Fruit fly (Drosophila melanogaster): ENCODE measurements around the gene Ldaf1.
A peak's percentile ranks its signal among the peaks of the same experiment; 100 is the strongest.

Ldaf1 gene

dm6 chrX:1880779-1881178 lies 20.9 kb downstream of the Ldaf1 start:
- TF ChIP-seq toe (GFP tag; optimal IDR thresholded peaks at IDR 0.05) (no peak), CG1620 (GFP tag; optimal IDR thresholded peaks at IDR 0.05) (no peak), cnc (optimal IDR thresholded peaks at IDR 0.05) (no peak), kay (GFP tag; ENCODE audit: borderline replicate concordance) (no peak), CG14711 (tag; optimal IDR thresholded peaks at IDR 0.05) (no peak)

dm6 chrX:1880139-1880556 lies 21.6 kb downstream of the Ldaf1 start, which contains the start of gene Coa8:
TSS of gene Coa8 (plus strand) at chrX:1880282.
- peak; percentile 83 for TF ChIP-seq pad (GFP tag; optimal IDR thresholded peaks at IDR 0.05)
- no peak for TF ChIP-seq kay (GFP tag; ENCODE audit: borderline replicate concordance)
- peak; percentile 43 for TF ChIP-seq CG14711 (tag; optimal IDR thresholded peaks at IDR 0.05)
- TF ChIP-seq Mnt (GFP tag; optimal IDR thresholded peaks at IDR 0.05): peak; percentile 67
- no peak for TF ChIP-seq CG7045 (GFP tag; optimal IDR thresholded peaks at IDR 0.05)
- peak; percentile 72 for TF ChIP-seq bab1 (GFP tag; optimal IDR thresholded peaks at IDR 0.05)
- no peak for TF ChIP-seq CG5204 (GFP tag; optimal IDR thresholded peaks at IDR 0.05)
- TF ChIP-seq Hr96 (GFP tag; optimal IDR thresholded peaks at IDR 0.05): peak; percentile 70
- peak; percentile 60 for TF ChIP-seq CG11617 (GFP tag; optimal IDR thresholded peaks at IDR 0.05)
- TF ChIP-seq cic (GFP tag; optimal IDR thresholded peaks at IDR 0.05): no peak
- TF ChIP-seq ovo (GFP tag; optimal IDR thresholded peaks at IDR 0.05): peak; percentile 73
- TF ChIP-seq CG7101 (tag; optimal IDR thresholded peaks at IDR 0.05): peak; percentile 78
- no peak for TF ChIP-seq cnc (optimal IDR thresholded peaks at IDR 0.05)
- peak; percentile 2 for TF ChIP-seq toe (GFP tag; optimal IDR thresholded peaks at IDR 0.05)
- TF ChIP-seq tj (GFP tag; optimal IDR thresholded peaks at IDR 0.05): peak; percentile 42
- peak; percentile 47 for TF ChIP-seq Crg-1 (GFP tag; optimal IDR thresholded peaks at IDR 0.05)
- peak; percentile 11 for TF ChIP-seq Clk (GFP tag; optimal IDR thresholded peaks at IDR 0.05)
- peak; percentile 29 for TF ChIP-seq CG12768 (GFP tag; optimal IDR thresholded peaks at IDR 0.05)
- TF ChIP-seq CG33017 (tag; optimal IDR thresholded peaks at IDR 0.05): peak; percentile 16
- peak; percentile 60 for TF ChIP-seq CG1620 (GFP tag; optimal IDR thresholded peaks at IDR 0.05)

dm6 chrX:1879606-1880110 lies 22.1 kb downstream of the Ldaf1 start, which contains the start of gene CG14818:
TSS of gene CG14818 (minus strand) at chrX:1879774.
- TF ChIP-seq ovo (GFP tag; optimal IDR thresholded peaks at IDR 0.05): peak; percentile 89
- TF ChIP-seq cic (GFP tag; optimal IDR thresholded peaks at IDR 0.05): no peak
- peak; percentile 47 for TF ChIP-seq CG14711 (tag; optimal IDR thresholded peaks at IDR 0.05)
- TF ChIP-seq CG5204 (GFP tag; optimal IDR thresholded peaks at IDR 0.05): no peak
- no peak for TF ChIP-seq CG7045 (GFP tag; optimal IDR thresholded peaks at IDR 0.05)
- TF ChIP-seq CG7101 (tag; optimal IDR thresholded peaks at IDR 0.05): peak; percentile 69
- TF ChIP-seq Mnt (GFP tag; optimal IDR thresholded peaks at IDR 0.05): peak; percentile 66
- peak; percentile 20 for TF ChIP-seq Clk (GFP tag; optimal IDR thresholded peaks at IDR 0.05)
- TF ChIP-seq CG11617 (GFP tag; optimal IDR thresholded peaks at IDR 0.05): peak; percentile 55
- peak; percentile 99 for TF ChIP-seq pad (GFP tag; optimal IDR thresholded peaks at IDR 0.05)
- TF ChIP-seq bab1 (GFP tag; optimal IDR thresholded peaks at IDR 0.05): peak; percentile 85
- peak; percentile 53 for TF ChIP-seq tj (GFP tag; optimal IDR thresholded peaks at IDR 0.05)
- peak; percentile 78 for TF ChIP-seq CG1620 (GFP tag; optimal IDR thresholded peaks at IDR 0.05)
- TF ChIP-seq kay (GFP tag; ENCODE audit: borderline replicate concordance): no peak
- peak; percentile 6 for TF ChIP-seq Hr96 (GFP tag; optimal IDR thresholded peaks at IDR 0.05)
- no peak for TF ChIP-seq CG33017 (tag; optimal IDR thresholded peaks at IDR 0.05)
- TF ChIP-seq CG12768 (GFP tag; optimal IDR thresholded peaks at IDR 0.05): peak; percentile 36

- TF ChIP-seq tj (GFP tag; optimal IDR thresholded peaks at IDR 0.05): peak; percentile 63
- no peak for TF ChIP-seq CG5204 (GFP tag; optimal IDR thresholded peaks at IDR 0.05)
- peak; percentile 31 for TF ChIP-seq cic (GFP tag; optimal IDR thresholded peaks at IDR 0.05)
- no peak for TF ChIP-seq Hr96 (GFP tag; optimal IDR thresholded peaks at IDR 0.05)
- TF ChIP-seq pad (GFP tag; optimal IDR thresholded peaks at IDR 0.05): peak; percentile 70
- peak; percentile 84 for TF ChIP-seq Mnt (GFP tag; optimal IDR thresholded peaks at IDR 0.05)
- TF ChIP-seq CG7045 (GFP tag; optimal IDR thresholded peaks at IDR 0.05): peak; percentile 58
- peak; percentile 68 for TF ChIP-seq CG1620 (GFP tag; optimal IDR thresholded peaks at IDR 0.05)
- TF ChIP-seq CG14711 (tag; optimal IDR thresholded peaks at IDR 0.05): peak; percentile 79
- TF ChIP-seq bab1 (GFP tag; optimal IDR thresholded peaks at IDR 0.05): peak; percentile 95
- peak; percentile 58 for TF ChIP-seq CG12768 (GFP tag; optimal IDR thresholded peaks at IDR 0.05)
- no peak for TF ChIP-seq kay (GFP tag; ENCODE audit: borderline replicate concordance)
- no peak for TF ChIP-seq cnc (optimal IDR thresholded peaks at IDR 0.05)
- no peak for TF ChIP-seq Clk (GFP tag; optimal IDR thresholded peaks at IDR 0.05)
- peak; percentile 65 for TF ChIP-seq CG33017 (tag; optimal IDR thresholded peaks at IDR 0.05)
- TF ChIP-seq CG7101 (tag; optimal IDR thresholded peaks at IDR 0.05): peak; percentile 92
- TF ChIP-seq ovo (GFP tag; optimal IDR thresholded peaks at IDR 0.05): peak; percentile 71
- peak; percentile 76 for TF ChIP-seq Crg-1 (GFP tag; optimal IDR thresholded peaks at IDR 0.05)
- TF ChIP-seq CG11617 (GFP tag; optimal IDR thresholded peaks at IDR 0.05): peak; percentile 90
- no peak for TF ChIP-seq toe (GFP tag; optimal IDR thresholded peaks at IDR 0.05)
Measured at dm6 chrX:1877107-1877736, 24.5 kb downstream of the Ldaf1 start, which contains the start of the genes CG14817 and CG14805. TSS of gene CG14817 (minus strand) at chrX:1877270. TSS of gene CG14805 (plus strand) at chrX:1877317.

dm6 chrX:1873515-1874126 lies 28.1 kb downstream of the Ldaf1 start, which contains the start of the genes Pgam5 and Vps26:
TSS of gene Pgam5 (minus strand) at chrX:1873565.
TSS of gene Vps26 (plus strand) at chrX:1873853.
- no peak for TF ChIP-seq CG1620 (GFP tag; optimal IDR thresholded peaks at IDR 0.05)
- peak; percentile 12 for TF ChIP-seq pad (GFP tag; optimal IDR thresholded peaks at IDR 0.05)
- peak; percentile 67 for TF ChIP-seq tj (GFP tag; optimal IDR thresholded peaks at IDR 0.05)
- peak; percentile 52 for TF ChIP-seq Mnt (GFP tag; optimal IDR thresholded peaks at IDR 0.05)
- no peak for TF ChIP-seq CG12768 (GFP tag; optimal IDR thresholded peaks at IDR 0.05)
- peak; percentile 5 for TF ChIP-seq CG14711 (tag; optimal IDR thresholded peaks at IDR 0.05)

Data from whole organism, adult.